Fruit fly (Drosophila melanogaster): ENCODE results near the gene CG15731.

Gene CG15731

DNA sequence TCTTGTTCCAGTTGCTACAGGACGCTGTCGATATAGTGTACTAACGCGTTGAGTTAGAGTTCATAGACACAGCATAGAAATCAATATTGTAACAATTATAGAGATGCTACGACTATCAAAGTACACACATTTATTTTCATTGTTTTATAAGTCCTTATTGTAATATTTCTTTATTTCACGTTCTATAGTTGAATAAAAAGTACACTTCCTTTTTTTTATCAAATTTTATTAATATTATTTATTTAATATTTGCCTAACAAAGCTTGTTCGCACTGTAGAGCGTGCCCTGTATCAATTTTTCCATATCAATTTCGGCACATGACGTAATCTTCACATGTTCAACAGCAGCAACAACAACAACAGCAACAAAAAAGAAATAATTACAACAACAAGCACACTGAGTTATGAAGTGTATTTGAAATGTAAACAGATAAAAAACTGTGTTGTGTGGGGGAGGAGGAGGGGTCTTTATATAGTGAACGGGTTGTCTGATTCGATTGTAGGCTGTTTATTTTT is 16.4 kb upstream of the CG15731 start (continued):
- no peak for TF ChIP-seq CG7963 (GFP tag; IDR thresholded peaks at IDR 0.05; ENCODE audit: partially characterized antibody)
- TF ChIP-seq CG17829 (tag; optimal IDR thresholded peaks at IDR 0.05): peak; percentile 86
- TF ChIP-seq psq (GFP tag; optimal IDR thresholded peaks at IDR 0.05): peak; percentile 20
- peak; percentile 49 for TF ChIP-seq CG12942 (GFP tag; optimal IDR thresholded peaks at IDR 0.05)
- TF ChIP-seq zfh1 (GFP tag; IDR thresholded peaks at IDR 0.05): 0 out of 3 replicates have a peak, but pooled peaks have one; percentile 39
- TF ChIP-seq sd (tag; optimal IDR thresholded peaks at IDR 0.05): peak; percentile 81
- TF ChIP-seq ken (GFP tag; IDR thresholded peaks at IDR 0.05): 0 out of 3 replicates have a peak, but pooled peaks have one; percentile 8
- TF ChIP-seq CG6272 (GFP tag; IDR thresholded peaks at IDR 0.05): peak; percentile 62
- TF ChIP-seq CG30020 (tag; optimal IDR thresholded peaks at IDR 0.05): peak; percentile 36
- TF ChIP-seq Dbx (GFP tag; IDR thresholded peaks at IDR 0.05): peak; percentile 58; the same call in 2 of the 3 replicates
- TF ChIP-seq slbo (GFP tag; IDR thresholded peaks at IDR 0.05): peak; percentile 74
- TF ChIP-seq Hr78 (GFP tag; optimal IDR thresholded peaks at IDR 0.05): peak in 1 of 2 experiments; percentile 50
- peak; percentile 70 for TF ChIP-seq HHEX (GFP tag; optimal IDR thresholded peaks at IDR 0.05)
- TF ChIP-seq mirr (GFP tag; optimal IDR thresholded peaks at IDR 0.05): peak; percentile 90
- peak; percentile 85 for TF ChIP-seq phol (tag; optimal IDR thresholded peaks at IDR 0.05)
- peak; percentile 38 for TF ChIP-seq CG10654 (GFP tag; optimal IDR thresholded peaks at IDR 0.05)
- TF ChIP-seq H15 (GFP tag; IDR thresholded peaks at IDR 0.05): peak; percentile 53; the same call in 1 of the 3 replicates
- no peak for TF ChIP-seq gcm2 (GFP tag; optimal IDR thresholded peaks at IDR 0.05)
- TF ChIP-seq sqz (GFP tag; optimal IDR thresholded peaks at IDR 0.05): peak; percentile 57
- TF ChIP-seq CG2889 (GFP tag; IDR thresholded peaks at IDR 0.05): peak; percentile 46; the same call in 1 of the 3 replicates
- peak; percentile 54; the same call in 1 of the 3 replicates for TF ChIP-seq CG6175 (GFP tag; IDR thresholded peaks at IDR 0.05)
- TF ChIP-seq CG12104 (GFP tag; optimal IDR thresholded peaks at IDR 0.05): peak; percentile 64
- TF ChIP-seq kni (GFP tag; optimal IDR thresholded peaks at IDR 0.05): no peak
- peak; percentile 68 for TF ChIP-seq Usf (GFP tag; optimal IDR thresholded peaks at IDR 0.05)
- no peak for TF ChIP-seq CG16779 (GFP tag; IDR thresholded peaks at IDR 0.05)
- no peak for TF ChIP-seq Elba2 (GFP tag; optimal IDR thresholded peaks at IDR 0.05)
- TF ChIP-seq CG3726 (GFP tag; IDR thresholded peaks at IDR 0.05): no peak
- peak; percentile 34 for TF ChIP-seq B-H2 (GFP tag; optimal IDR thresholded peaks at IDR 0.05)
- TF ChIP-seq CG31224 (GFP tag; IDR thresholded peaks at IDR 0.05): peak; percentile 69
- TF ChIP-seq Sox102F (GFP tag; optimal IDR thresholded peaks at IDR 0.05): peak; percentile 74
- no peak for TF ChIP-seq prd (optimal IDR thresholded peaks at IDR 0.05)
- TF ChIP-seq prd (GFP tag; IDR thresholded peaks at IDR 0.05): peak; percentile 78
- TF ChIP-seq CG31365 (tag; optimal IDR thresholded peaks at IDR 0.05): no peak
- peak; percentile 18 for TF ChIP-seq CG6654 (GFP tag; optimal IDR thresholded peaks at IDR 0.05)
- TF ChIP-seq chn (GFP tag; optimal IDR thresholded peaks at IDR 0.05): peak; percentile 7
- TF ChIP-seq YL-1 (GFP tag; optimal IDR thresholded peaks at IDR 0.05): peak; percentile 34
- TF ChIP-seq Max (GFP tag; optimal IDR thresholded peaks at IDR 0.05): peak; percentile 65
- TF ChIP-seq Xbp1 (GFP tag; optimal IDR thresholded peaks at IDR 0.05): peak; percentile 70
- peak; percentile 78 for TF ChIP-seq CG10209 (GFP tag; optimal IDR thresholded peaks at IDR 0.05)
- TF ChIP-seq Scr (GFP tag; IDR thresholded peaks at IDR 0.05; ENCODE audit: partially characterized antibody): no peak
- TF ChIP-seq cwo (GFP tag; optimal IDR thresholded peaks at IDR 0.05): peak; percentile 82
- TF ChIP-seq Adf1 (GFP tag; IDR thresholded peaks at IDR 0.05): peak; percentile 31; the same call in 1 of the 2 replicates
- TF ChIP-seq Sry-δ (GFP tag; optimal IDR thresholded peaks at IDR 0.05): no peak
- TF ChIP-seq CG11695 (GFP tag; IDR thresholded peaks at IDR 0.05): peak; percentile 79
- peak; percentile 79 for TF ChIP-seq CG4328 (GFP tag; optimal IDR thresholded peaks at IDR 0.05)
- no peak for TF ChIP-seq CHES-1-like (GFP tag; optimal IDR thresholded peaks at IDR 0.05)
- TF ChIP-seq MESR4 (GFP tag; optimal IDR thresholded peaks at IDR 0.05): no peak
- peak; percentile 38; the same call in 1 of the 2 replicates for TF ChIP-seq peb (GFP tag; IDR thresholded peaks at IDR 0.05)
- TF ChIP-seq Atf3 (GFP tag; optimal IDR thresholded peaks at IDR 0.05): no peak
- no peak for TF ChIP-seq fru (optimal IDR thresholded peaks at IDR 0.05)
- no peak for TF ChIP-seq p53 (GFP tag; optimal IDR thresholded peaks at IDR 0.05)
